Fruit fly (Drosophila melanogaster): ENCODE results near the gene Ag5r2.
A peak's percentile ranks its signal among the peaks of the same experiment; 100 is the strongest.

The Ag5r2 gene

DNA sequence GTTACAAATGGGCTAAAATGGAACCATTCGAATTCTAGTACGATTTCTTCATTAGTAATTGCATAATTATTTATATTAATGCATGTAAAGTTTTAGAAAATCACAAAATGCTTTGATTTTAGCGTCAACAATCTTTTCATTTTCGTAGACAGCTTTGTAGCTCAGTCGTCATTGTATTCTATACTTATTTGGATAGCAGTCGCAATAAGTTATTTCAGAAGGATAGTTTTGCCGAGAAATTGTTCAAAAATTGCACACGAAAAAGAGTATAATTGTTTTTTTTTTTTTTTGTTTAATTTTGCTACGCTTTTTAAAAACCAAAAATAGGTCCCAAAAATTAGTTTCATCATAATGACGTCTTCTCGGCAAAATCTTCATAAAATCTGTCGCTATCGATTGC lies 8.8 kb downstream of the Ag5r2 start, which contains the start of gene CG5334:
TSS of gene CG5334 (plus strand) at position 301 of the 400 bp plus-strand sequence.
- TF ChIP-seq CG17612 (GFP tag; IDR thresholded peaks at IDR 0.05) (no peak), CG1233 (GFP tag; optimal IDR thresholded peaks at IDR 0.05) (no peak), Asciz (GFP tag; optimal IDR thresholded peaks at IDR 0.05) (no peak), MBD-R2 (GFP tag; IDR thresholded peaks at IDR 0.05) (no peak), CG32772 (GFP tag; IDR thresholded peaks at IDR 0.05) (no peak), CG17385 (GFP tag; optimal IDR thresholded peaks at IDR 0.05) (no peak), CG2875 (GFP tag; optimal IDR thresholded peaks at IDR 0.05) (no peak), CG10462 (GFP tag; optimal IDR thresholded peaks at IDR 0.05) (no peak), Optix (GFP tag; IDR thresholded peaks at IDR 0.05) (no peak), CG7786 (GFP tag; optimal IDR thresholded peaks at IDR 0.05) (no peak), CG9797 (GFP tag; optimal IDR thresholded peaks at IDR 0.05) (no peak), sqz (GFP tag; optimal IDR thresholded peaks at IDR 0.05) (no peak), Adf1 (GFP tag; IDR thresholded peaks at IDR 0.05) (no peak), CG16779 (GFP tag; IDR thresholded peaks at IDR 0.05) (no peak), CG4404 (GFP tag; IDR thresholded peaks at IDR 0.05) (no peak)

DNA sequence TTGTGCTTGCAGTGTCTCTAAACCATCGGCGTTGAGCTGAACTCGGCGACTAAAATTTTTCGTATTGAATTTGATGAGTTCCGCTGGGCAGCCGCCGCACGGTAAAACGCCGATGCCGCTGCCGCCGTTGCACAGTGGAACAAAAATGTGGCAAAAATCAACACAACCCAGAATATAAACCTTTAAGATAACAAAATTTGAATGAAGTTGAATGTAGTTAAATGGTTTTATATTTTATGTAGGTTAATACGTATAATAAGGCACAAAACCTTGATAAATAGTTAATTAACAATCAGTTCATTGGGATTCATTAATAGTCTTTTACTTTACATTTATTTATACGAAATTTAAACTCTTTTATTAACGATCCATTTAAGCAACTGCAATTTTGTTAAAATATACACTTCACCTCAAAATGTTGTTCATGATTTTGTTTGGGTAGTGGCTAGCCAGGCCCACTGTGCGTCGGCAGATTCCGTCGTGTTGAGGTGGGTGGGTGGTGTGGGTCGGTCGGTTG lies 18.1 kb downstream of the Ag5r2 start, which contains the start of gene CG15890:
TSS of gene CG15890 (minus strand) at position 51 of the 517 bp plus-strand sequence.
- TF ChIP-seq pros (GFP tag; optimal IDR thresholded peaks at IDR 0.05) (no peak), sisA (GFP tag; IDR thresholded peaks at IDR 0.05) (0 out of 2 replicates have a peak, but pooled peaks have one; percentile 31), Oli (tag; optimal IDR thresholded peaks at IDR 0.05) (peak; percentile 79), CG34224 (GFP tag; IDR thresholded peaks at IDR 0.05; ENCODE audit: partially characterized antibody) (no peak), CG2889 (GFP tag; IDR thresholded peaks at IDR 0.05) (no peak), otp (GFP tag; IDR thresholded peaks at IDR 0.05) (no peak), CG3995 (GFP tag; optimal IDR thresholded peaks at IDR 0.05) (no peak), CG7839 (tag; optimal IDR thresholded peaks at IDR 0.05) (peak; percentile 74), CG6683 (GFP tag; optimal IDR thresholded peaks at IDR 0.05) (peak; percentile 24), rib (GFP tag; IDR thresholded peaks at IDR 0.05) (no peak), CG11504 (tag; optimal IDR thresholded peaks at IDR 0.05) (peak; percentile 84), nerfin-2 (GFP tag; IDR thresholded peaks at IDR 0.05; ENCODE audit: partially characterized antibody) (no peak), CG10274 (GFP tag; optimal IDR thresholded peaks at IDR 0.05) (peak; percentile 16), NC2α (GFP tag; optimal IDR thresholded peaks at IDR 0.05) (no peak), croc (GFP tag; conservative IDR thresholded peaks at IDR 0.05) (0 out of 3 replicates have a peak, but pooled peaks have one; percentile 21), Drgx (GFP tag; IDR thresholded peaks at IDR 0.05) (no peak), stc (GFP tag; IDR thresholded peaks at IDR 0.05) (0 out of 2 replicates have a peak, but pooled peaks have one; percentile 11), vnd (GFP tag; IDR thresholded peaks at IDR 0.05; ENCODE audit: partially characterized antibody) (no peak), Abd-B (GFP tag; optimal IDR thresholded peaks at IDR 0.05) (peak; percentile 71), Poxn (GFP tag; IDR thresholded peaks at IDR 0.05) (no peak), dm (GFP tag; optimal IDR thresholded peaks at IDR 0.05) (no peak), bowl (GFP tag; IDR thresholded peaks at IDR 0.05) (no peak), Rx (GFP tag; IDR thresholded peaks at IDR 0.05) (no peak), CG18476 (GFP tag; optimal IDR thresholded peaks at IDR 0.05) (peak; percentile 42), Taf1 (GFP tag; IDR thresholded peaks at IDR 0.05) (no peak), tna (GFP tag; IDR thresholded peaks at IDR 0.05; ENCODE audit: partially characterized antibody) (no peak), az2 (GFP tag; optimal IDR thresholded peaks at IDR 0.05) (peak; percentile 68), tio (GFP tag; optimal IDR thresholded peaks at IDR 0.05) (peak; percentile 39), p53 (GFP tag; optimal IDR thresholded peaks at IDR 0.05) (no peak), CG8944 (GFP tag; optimal IDR thresholded peaks at IDR 0.05) (no peak), CG33557 (GFP tag; optimal IDR thresholded peaks at IDR 0.05) (peak; percentile 10), CG7928 (GFP tag; optimal IDR thresholded peaks at IDR 0.05) (no peak), Jarid2 (GFP tag; optimal IDR thresholded peaks at IDR 0.05) (peak; percentile 11), HLH3B (GFP tag; IDR thresholded peaks at IDR 0.05) (no peak), CG9876 (GFP tag; optimal IDR thresholded peaks at IDR 0.05) (no peak), pfk (GFP tag; optimal IDR thresholded peaks at IDR 0.05) (no peak)
